Worm (Caenorhabditis elegans) whole organism, L4 larva: ENCODE results near the gene F18G5.1.

ENCODE experiments used
- lin-39 ChIP-seq: fragments of 150-350 bp; optimal IDR thresholded peaks from 2 replicates; lab custom pipeline; 2014; ENCODE audit warnings: missing biosample characterization, missing genetic modification reagents, missing genetic modification characterization
- snpc-4 ChIP-seq: fragments of 150-350 bp; optimal IDR thresholded peaks from 2 replicates; lab custom pipeline; 2014; ENCODE audit warnings: missing biosample characterization, missing genetic modification characterization
- ztf-11 ChIP-seq: fragments of 150-350 bp; optimal IDR thresholded peaks from 2 replicates; lab custom pipeline; 2014; ENCODE audit warnings: missing biosample characterization, missing genetic modification characterization

- TF ChIP-seq ztf-11 (tag; lab: Kevin White, UChicago) (no peak), snpc-4 (tag; lab: Kevin White, UChicago) (no peak), lin-39 (tag; lab: Kevin White, UChicago) (no peak)
These were observed 12.2 kb downstream of the F18G5.1 start for ce11 chrX:9271886-9272285.
